Fruit fly (Drosophila melanogaster) whole organism, embryonic: ENCODE measurements around the gene Nup98-96.

Experiments used
- ATbp ChIP-seq: fragments of 200-800 bp; sonication (Bioruptor generic); optimal IDR thresholded peaks from 2 replicates; lab custom pipeline; 2017; ENCODE audit warnings: missing biosample characterization, mild to moderate bottlenecking, missing genetic modification characterization, missing genetic modification reagents
- CG10366 ChIP-seq: fragments of 200-800 bp; sonication (Bioruptor generic); IDR thresholded peaks from 2 replicates; pipeline ENCODE4 v1.3.6; 2022; ENCODE audit warnings: missing biosample characterization, missing genetic modification characterization
- CG1233 ChIP-seq: fragments of 200-800 bp; sonication (Bioruptor generic); optimal IDR thresholded peaks from 4 replicates; lab custom pipeline; 2018; ENCODE audit warnings: missing biosample characterization, mild to moderate bottlenecking, missing genetic modification characterization
- CG13287 ChIP-seq: fragments of 200-800 bp; sonication (Bioruptor generic); IDR thresholded peaks from 2 replicates; pipeline ENCODE4 v1.3.6; 2022; ENCODE audit warnings: missing biosample characterization, missing genetic modification characterization; ENCODE audit not compliant: partially characterized antibody
- CG15696 ChIP-seq: fragments of 200-800 bp; sonication (Bioruptor generic); optimal IDR thresholded peaks from 2 replicates; lab custom pipeline; 2019; ENCODE audit warnings: missing biosample characterization, mild to moderate bottlenecking, missing genetic modification characterization, moderate library complexity
- CG1792 ChIP-seq: fragments of 200-800 bp; sonication (Bioruptor generic); optimal IDR thresholded peaks from 2 replicates; lab custom pipeline; 2016; ENCODE audit warnings: missing biosample characterization, missing genetic modification characterization
- CG18599 ChIP-seq: fragments of 200-800 bp; sonication (Bioruptor generic); optimal IDR thresholded peaks from 3 replicates; lab custom pipeline; 2017; ENCODE audit warnings: missing biosample characterization, missing genetic modification characterization, mild to moderate bottlenecking, moderate library complexity, missing genetic modification reagents
- CG30403 ChIP-seq: fragments of 200-800 bp; sonication (Bioruptor generic); optimal IDR thresholded peaks from 3 replicates; lab custom pipeline; 2016; ENCODE audit warnings: missing biosample characterization, missing genetic modification characterization
- CG32772 ChIP-seq: fragments of 200-800 bp; sonication (Bioruptor generic); IDR thresholded peaks from 2 replicates; pipeline ENCODE4 v1.3.6; 2022; ENCODE audit warnings: missing biosample characterization, missing genetic modification characterization
- CG33213 ChIP-seq: fragments of 200-800 bp; sonication (Bioruptor generic); optimal IDR thresholded peaks from 3 replicates; lab custom pipeline; 2016; ENCODE audit warnings: missing biosample characterization, missing genetic modification characterization
- CG3407 ChIP-seq: fragments of 200-800 bp; sonication (Bioruptor generic); optimal IDR thresholded peaks from 2 replicates; lab custom pipeline; 2018; ENCODE audit warnings: missing biosample characterization, mild to moderate bottlenecking, missing genetic modification characterization
- CG3995 ChIP-seq: fragments of 200-800 bp; sonication (Bioruptor generic); optimal IDR thresholded peaks from 3 replicates; lab custom pipeline; 2016; ENCODE audit warnings: missing biosample characterization, missing genetic modification characterization
- CG8388 ChIP-seq: fragments of 200-800 bp; sonication (Bioruptor generic); optimal IDR thresholded peaks from 2 replicates; lab custom pipeline; 2019; ENCODE audit warnings: missing biosample characterization, mild to moderate bottlenecking, missing genetic modification characterization, moderate library complexity
- CG8765 ChIP-seq: fragments of 200-800 bp; sonication (Bioruptor generic); IDR thresholded peaks from 2 replicates; pipeline ENCODE4 v1.3.6; 2022; ENCODE audit warnings: missing biosample characterization, missing genetic modification characterization
- CG9797 ChIP-seq: fragments of 200-800 bp; sonication (Bioruptor generic); optimal IDR thresholded peaks from 3 replicates; lab custom pipeline; 2018; ENCODE audit warnings: missing biosample characterization, mild to moderate bottlenecking, missing genetic modification characterization
- Chrac-16 ChIP-seq: fragments of 200-800 bp; sonication (Bioruptor generic); optimal IDR thresholded peaks from 3 replicates; lab custom pipeline; 2016; ENCODE audit warnings: missing biosample characterization, missing genetic modification characterization
- Dref ChIP-seq: fragments of 200-800 bp; sonication (Bioruptor generic); IDR thresholded peaks from 2 replicates; pipeline ENCODE4 v1.3.6; 2022; ENCODE audit warnings: missing biosample characterization, missing genetic modification characterization
- Elba2 ChIP-seq: fragments of 200-800 bp; sonication (Bioruptor generic); optimal IDR thresholded peaks from 3 replicates; lab custom pipeline; 2016; ENCODE audit warnings: missing biosample characterization, missing genetic modification characterization
- Fer3 ChIP-seq: fragments of 200-800 bp; sonication (Bioruptor generic); optimal IDR thresholded peaks from 2 replicates; lab custom pipeline; 2018; ENCODE audit warnings: missing biosample characterization, mild to moderate bottlenecking, missing genetic modification characterization, moderate library complexity
- Hr39 ChIP-seq: fragments of >200 bp; optimal IDR thresholded peaks from 2 replicates; lab custom pipeline; 2017
- Hr78 ChIP-seq, 2 experiments: fragments of 200-800 bp in 1 of 2; fragments of >200 bp in 1 of 2; sonication (Bioruptor generic) in 1 of 2; optimal IDR thresholded peaks; 2 replicates each; lab custom pipeline; 2017 to 2019; ENCODE audit warnings: missing biosample characterization in 2 of 2, missing genetic modification characterization in 2 of 2, mild to moderate bottlenecking in 1 of 2, moderate library complexity in 1 of 2
- MTF-1 ChIP-seq: fragments of 200-800 bp; sonication (Bioruptor generic); optimal IDR thresholded peaks from 2 replicates; lab custom pipeline; 2018; ENCODE audit warnings: missing biosample characterization, mild to moderate bottlenecking, missing genetic modification characterization, borderline replicate concordance
- Nf-YA ChIP-seq: fragments of 200-800 bp; sonication (Bioruptor generic); IDR thresholded peaks from 2 replicates; pipeline ENCODE4 v1.3.6; 2022; ENCODE audit warnings: missing biosample characterization, missing genetic modification characterization
- Nf-YB ChIP-seq: fragments of 200-800 bp; sonication (Bioruptor generic); optimal IDR thresholded peaks from 3 replicates; lab custom pipeline; 2019; ENCODE audit warnings: missing biosample characterization, mild to moderate bottlenecking, missing genetic modification characterization, moderate library complexity
- NfI ChIP-seq: fragments of 200-800 bp; sonication (Bioruptor generic); optimal IDR thresholded peaks from 3 replicates; lab custom pipeline; 2018; ENCODE audit warnings: missing biosample characterization, mild to moderate bottlenecking, missing genetic modification characterization, moderate library complexity
- Opbp ChIP-seq: fragments of 200-800 bp; sonication (Bioruptor generic); IDR thresholded peaks from 3 replicates; pipeline ENCODE4 v1.3.6; 2022; ENCODE audit warnings: missing biosample characterization, missing genetic modification characterization; ENCODE audit not compliant: partially characterized antibody
- Stat92E ChIP-seq, 3 experiments: fragments of >200 bp in 2 of 3; fragments of 200-800 bp in 1 of 3; sonication (Bioruptor generic) in 1 of 3; optimal IDR thresholded peaks; 2 replicates each; lab custom pipeline; 2017 to 2019; ENCODE audit warnings: missing biosample characterization in 3 of 3, missing genetic modification characterization in 3 of 3, mild to moderate bottlenecking in 1 of 3, moderate library complexity in 1 of 3
- abd-A ChIP-seq: fragments of 200-800 bp; sonication (Bioruptor generic); optimal IDR thresholded peaks from 3 replicates; lab custom pipeline; 2019; ENCODE audit warnings: missing biosample characterization, mild to moderate bottlenecking, missing genetic modification characterization, moderate library complexity
- al ChIP-seq: fragments of 200-800 bp; sonication (Bioruptor generic); IDR thresholded peaks from 2 replicates; pipeline ENCODE4 v1.3.6; 2022; ENCODE audit warnings: missing biosample characterization, missing genetic modification characterization
- aop ChIP-seq: fragments of 200-800 bp; sonication (Bioruptor generic); IDR thresholded peaks from 2 replicates; pipeline ENCODE4 v1.3.6; 2022; ENCODE audit warnings: missing biosample characterization, missing genetic modification characterization
- ash1 ChIP-seq: fragments of 200-800 bp; sonication (Bioruptor generic); optimal IDR thresholded peaks from 2 replicates; lab custom pipeline; 2018; ENCODE audit warnings: missing biosample characterization, mild to moderate bottlenecking, missing genetic modification characterization
- bigmax ChIP-seq: fragments of 200-800 bp; sonication (Bioruptor generic); optimal IDR thresholded peaks from 2 replicates; lab custom pipeline; 2018; ENCODE audit warnings: missing biosample characterization, mild to moderate bottlenecking, missing genetic modification characterization
- chif ChIP-seq, 2 experiments: fragments of 200-800 bp; sonication (Bioruptor generic); optimal IDR thresholded peaks; 3 replicates each; lab custom pipeline; 2016; ENCODE audit warnings: missing biosample characterization in 2 of 2, missing genetic modification characterization in 2 of 2
- chn ChIP-seq: fragments of 200-800 bp; sonication (Bioruptor generic); optimal IDR thresholded peaks from 2 replicates; lab custom pipeline; 2016; ENCODE audit warnings: missing biosample characterization, missing genetic modification characterization
- fd64A ChIP-seq: fragments of 200-800 bp; sonication (Bioruptor generic); optimal IDR thresholded peaks from 3 replicates; lab custom pipeline; 2018; ENCODE audit warnings: missing biosample characterization, mild to moderate bottlenecking, missing genetic modification characterization
- grn ChIP-seq: fragments of 200-800 bp; sonication (Bioruptor generic); optimal IDR thresholded peaks from 3 replicates; lab custom pipeline; 2017; ENCODE audit warnings: missing biosample characterization, missing genetic modification characterization
- insv ChIP-seq, 2 experiments: fragments of 200-800 bp; sonication (Bioruptor generic); optimal IDR thresholded peaks; 3 replicates each; lab custom pipeline; 2016 to 2018; ENCODE audit warnings: missing biosample characterization in 2 of 2, missing genetic modification characterization in 2 of 2
- ken ChIP-seq: fragments of 200-800 bp; sonication (Bioruptor generic); IDR thresholded peaks from 3 replicates; pipeline ENCODE4 v1.3.6; 2022; ENCODE audit warnings: missing biosample characterization, missing genetic modification characterization
- lmd ChIP-seq: fragments of 200-800 bp; sonication (Bioruptor generic); IDR thresholded peaks from 2 replicates; pipeline ENCODE4 v1.3.6; 2022; ENCODE audit warnings: missing biosample characterization, missing genetic modification characterization
- mam ChIP-seq: fragments of 200-800 bp; sonication (Bioruptor generic); optimal IDR thresholded peaks from 3 replicates; lab custom pipeline; 2016; ENCODE audit warnings: missing biosample characterization, missing genetic modification characterization
- mld ChIP-seq: fragments of 200-800 bp; sonication (Bioruptor generic); IDR thresholded peaks from 3 replicates; pipeline ENCODE4 v1.3.6; 2022; ENCODE audit warnings: missing biosample characterization, missing genetic modification characterization; ENCODE audit not compliant: partially characterized antibody
- nerfin-2 ChIP-seq: fragments of 200-800 bp; sonication (Bioruptor generic); IDR thresholded peaks from 2 replicates; pipeline ENCODE4 v1.3.6; 2022; ENCODE audit warnings: missing biosample characterization, missing genetic modification characterization; ENCODE audit not compliant: partially characterized antibody
- otp ChIP-seq: fragments of 200-800 bp; sonication (Bioruptor generic); IDR thresholded peaks from 3 replicates; pipeline ENCODE4, ENCODE4 v1.3.6; 2022; ENCODE audit warnings: missing biosample characterization, missing genetic modification characterization
- pb ChIP-seq: fragments of 200-800 bp; sonication (Bioruptor generic); optimal IDR thresholded peaks from 3 replicates; lab custom pipeline; 2016; ENCODE audit warnings: missing biosample characterization, missing genetic modification characterization
- pita ChIP-seq: fragments of 200-800 bp; sonication (Bioruptor generic); optimal IDR thresholded peaks from 2 replicates; lab custom pipeline; 2017; ENCODE audit warnings: missing biosample characterization, mild to moderate bottlenecking, missing genetic modification characterization
- sens-2 ChIP-seq: fragments of 200-800 bp; sonication (Bioruptor generic); IDR thresholded peaks from 2 replicates; pipeline ENCODE4 v1.3.6; 2022; ENCODE audit warnings: missing biosample characterization, missing genetic modification characterization
- sima ChIP-seq: fragments of 200-800 bp; sonication (Bioruptor generic); optimal IDR thresholded peaks from 2 replicates; lab custom pipeline; 2016; ENCODE audit warnings: missing biosample characterization, missing genetic modification characterization
- slbo ChIP-seq: fragments of 200-800 bp; sonication (Bioruptor generic); IDR thresholded peaks from 2 replicates; pipeline ENCODE4 v1.3.6; 2022; ENCODE audit warnings: missing biosample characterization, missing genetic modification characterization
- sr ChIP-seq: fragments of 200-800 bp; sonication (Bioruptor generic); IDR thresholded peaks from 3 replicates; pipeline ENCODE4 v1.3.6; 2022; ENCODE audit warnings: missing biosample characterization, missing genetic modification characterization
- wor ChIP-seq: fragments of 200-800 bp; sonication (Bioruptor generic); IDR thresholded peaks from 2 replicates; pipeline ENCODE4 v1.3.6; 2022; ENCODE audit warnings: missing biosample characterization, missing genetic modification characterization

Nup98-96 gene

dm6 chr3R:23818879-23819408, 37.5 kb upstream of the Nup98-96 start, which contains the start of the genes CG33111 and eIF4G2 (continued):
- TF ChIP-seq al (GFP tag; lab: Robert Waterston, UW) (no peak), CG3995 (GFP tag; lab: Kevin White, UChicago) (peak; percentile 49), Stat92E (GFP tag; optimal IDR thresholded peaks at IDR 0.05; lab: Kevin White, UChicago) (peak in 1 of 3 experiments; percentile 79), insv (GFP tag; optimal IDR thresholded peaks at IDR 0.05; lab: Kevin White, UChicago) (peak in 1 of 2 experiments; percentile 44), chif (GFP tag; optimal IDR thresholded peaks at IDR 0.05; lab: Kevin White, UChicago) (no peak), Dref (GFP tag; lab: Robert Waterston, UW) (peak; percentile 93), Hr78 (GFP tag; optimal IDR thresholded peaks at IDR 0.05; lab: Kevin White, UChicago) (no peak), CG33213 (GFP tag; lab: Kevin White, UChicago) (peak; percentile 64), Chrac-16 (GFP tag; lab: Kevin White, UChicago) (no peak), pb (GFP tag; lab: Kevin White, UChicago) (peak; percentile 12), ash1 (GFP tag; lab: Kevin White, UChicago) (no peak), CG3407 (GFP tag; lab: Kevin White, UChicago) (no peak), Elba2 (GFP tag; lab: Kevin White, UChicago) (no peak), Fer3 (tag; lab: Kevin White, UChicago) (no peak), CG30403 (GFP tag; lab: Kevin White, UChicago) (peak; percentile 29), CG13287 (peak; percentile 83), Hr39 (lab: Kevin White, UChicago) (no peak), CG8388 (GFP tag; lab: Kevin White, UChicago) (no peak), MTF-1 (GFP tag; lab: Kevin White, UChicago) (peak; percentile 7), CG1233 (peak; percentile 34), CG32772 (no peak), fd64A (GFP tag; lab: Kevin White, UChicago) (no peak), bigmax (GFP tag; lab: Kevin White, UChicago) (no peak), slbo (GFP tag; lab: Robert Waterston, UW) (peak; percentile 64; the same call in 1 of the 2 replicates), CG8765 (no peak), chn (GFP tag; lab: Kevin White, UChicago) (peak; percentile 15), sr (GFP tag; lab: Robert Waterston, UW) (0 out of 3 replicates have a peak, but pooled peaks have one; percentile 28), abd-A (tag; lab: Kevin White, UChicago) (no peak), nerfin-2 (GFP tag; lab: Robert Waterston, UW) (peak; percentile 57), lmd (GFP tag; lab: Robert Waterston, UW) (no peak; the same call in 1 of the 2 replicates), otp (GFP tag; lab: Robert Waterston, UW) (no peak), mld (GFP tag; lab: Robert Waterston, UW) (peak; percentile 73; the same call in 2 of the 3 replicates), ATbp (peak; percentile 18), CG18599 (GFP tag; lab: Kevin White, UChicago) (no peak), Nf-YA (GFP tag; lab: Robert Waterston, UW) (no peak), wor (GFP tag; lab: Robert Waterston, UW) (no peak), mam (peak; percentile 51), CG10366 (GFP tag; lab: Robert Waterston, UW) (no peak), ken (GFP tag; lab: Robert Waterston, UW) (peak; percentile 57; the same call in 1 of the 3 replicates), sens-2 (GFP tag; lab: Robert Waterston, UW) (no peak), CG1792 (GFP tag; lab: Kevin White, UChicago) (no peak), CG15696 (tag; lab: Kevin White, UChicago) (peak; percentile 24), pita (peak; percentile 90), Nf-YB (GFP tag; lab: Kevin White, UChicago) (peak; percentile 24), sima (GFP tag; lab: Kevin White, UChicago) (no peak), CG9797 (GFP tag; lab: Kevin White, UChicago) (peak; percentile 97), Opbp (peak; percentile 90), NfI (peak; percentile 6), grn (GFP tag; lab: Kevin White, UChicago) (no peak), aop (GFP tag; lab: Robert Waterston, UW) (no peak)
